Worm (Caenorhabditis elegans): Measurements from ENCODE around the gene C47A4.3.

The C47A4.3 gene

ce11 chrIV:13742244-13742643 is at the start of gene C47A4.3:
Gene C47A4.3, minus strand, starts transcription at chrIV:13742344.
- no peak for TF ChIP-seq fkh-8 (tag; optimal IDR thresholded peaks at IDR 0.05)
- TF ChIP-seq xbp-1 (tag; optimal IDR thresholded peaks at IDR 0.05) = no peak
- TF ChIP-seq nhr-84 (tag; optimal IDR thresholded peaks at IDR 0.05) = no peak
- TF ChIP-seq nhr-11 (tag; optimal IDR thresholded peaks at IDR 0.05) = no peak
- no peak for TF ChIP-seq elt-3 (tag; optimal IDR thresholded peaks at IDR 0.05)
- TF ChIP-seq pag-3 (tag; optimal IDR thresholded peaks at IDR 0.05; ENCODE audit: borderline replicate concordance, insufficient read depth) = no peak
- no peak for TF ChIP-seq ceh-63 (GFP tag; optimal IDR thresholded peaks at IDR 0.05)
- no peak for TF ChIP-seq efl-1 (optimal IDR thresholded peaks at IDR 0.05)
- TF ChIP-seq efl-1 (GFP tag; optimal IDR thresholded peaks at IDR 0.05 in 1 of 2) = no peak
- TF ChIP-seq unc-86 (tag; optimal IDR thresholded peaks at IDR 0.05) = no peak
- TF ChIP-seq hpl-2 (GFP tag; optimal IDR thresholded peaks at IDR 0.05) = no peak
- no peak for TF ChIP-seq elt-2 (tag; optimal IDR thresholded peaks at IDR 0.05)
- no peak for TF ChIP-seq ama-1 (optimal IDR thresholded peaks at IDR 0.05)
- TF ChIP-seq nhr-76 (tag; optimal IDR thresholded peaks at IDR 0.05) = no peak
- TF ChIP-seq efl-3 (GFP tag; optimal IDR thresholded peaks at IDR 0.05) = no peak

ce11 chrIV:13788652-13789051 is 46.5 kb upstream of the C47A4.3 start, which contains the start of the genes sas-6 and Y45F10D.7:
Gene sas-6, minus strand, starts transcription at chrIV:13788731.
Gene Y45F10D.7, plus strand, starts transcription at chrIV:13788907.
- peak; percentile 91 to 95 (median 94) for TF ChIP-seq dpl-1 (GFP tag; optimal IDR thresholded peaks at IDR 0.05)
- TF ChIP-seq ets-5 (GFP tag; IDR thresholded peaks at IDR 0.05) = no peak
- TF ChIP-seq irx-1 (tag; optimal IDR thresholded peaks at IDR 0.05) = peak; percentile 4
- TF ChIP-seq unc-86 (tag; optimal IDR thresholded peaks at IDR 0.05) = peak; percentile 9
- peak; percentile 35 for TF ChIP-seq xbp-1 (tag; optimal IDR thresholded peaks at IDR 0.05)
- no peak for TF ChIP-seq hlh-4 (tag; optimal IDR thresholded peaks at IDR 0.05)
- TF ChIP-seq nhr-19 (GFP tag; conservative IDR thresholded peaks at IDR 0.05) = no peak
- peak; percentile 62 to 95 for TF ChIP-seq efl-1 (optimal IDR thresholded peaks at IDR 0.05)
- peak; percentile 94 to 99 for TF ChIP-seq efl-1 (GFP tag; optimal IDR thresholded peaks at IDR 0.05 in 1 of 2)
- no peak for TF ChIP-seq jun-1 (tag; optimal IDR thresholded peaks at IDR 0.05)
- peak; percentile 71 for TF ChIP-seq nhr-47 (tag; optimal IDR thresholded peaks at IDR 0.05)
- peak; percentile 75 for TF ChIP-seq skn-1 (tag; optimal IDR thresholded peaks at IDR 0.05)
- TF ChIP-seq elt-2 (tag; optimal IDR thresholded peaks at IDR 0.05) = no peak
- TF ChIP-seq F16B12.6 (tag; optimal IDR thresholded peaks at IDR 0.05) = peak; percentile 97
- TF ChIP-seq tbx-2 (tag; optimal IDR thresholded peaks at IDR 0.05) = peak; percentile 47
- TF ChIP-seq alr-1 (tag; optimal IDR thresholded peaks at IDR 0.05; ENCODE audit: borderline replicate concordance) = no peak
- TF ChIP-seq lsy-2 (tag; optimal IDR thresholded peaks at IDR 0.05) = peak; percentile 98 to 99
- TF ChIP-seq aha-1 (tag; optimal IDR thresholded peaks at IDR 0.05) = no peak
- TF ChIP-seq ceh-88 (GFP tag; IDR thresholded peaks at IDR 0.05) = no peak
- TF ChIP-seq lir-3 (tag; optimal IDR thresholded peaks at IDR 0.05; ENCODE audit: poor library complexity) = no peak
- TF ChIP-seq fkh-10 (GFP tag; optimal IDR thresholded peaks at IDR 0.05) = peak; percentile 14
- TF ChIP-seq C04F5.9 (tag; optimal IDR thresholded peaks at IDR 0.05) = peak; percentile 32
- TF ChIP-seq unc-130 (tag; optimal IDR thresholded peaks at IDR 0.05) = peak; percentile 53
- peak; percentile 69 for TF ChIP-seq nhr-71 (tag; optimal IDR thresholded peaks at IDR 0.05)
- TF ChIP-seq pag-3 (tag; optimal IDR thresholded peaks at IDR 0.05; ENCODE audit: borderline replicate concordance, insufficient read depth) = no peak
- peak; percentile 29 for TF ChIP-seq swsn-7 (tag; optimal IDR thresholded peaks at IDR 0.05)
- peak; percentile 23 for TF ChIP-seq dsc-1 (tag; optimal IDR thresholded peaks at IDR 0.05)
- TF ChIP-seq unc-30 (tag; optimal IDR thresholded peaks at IDR 0.05) = no peak
- TF ChIP-seq ces-1 (GFP tag; optimal IDR thresholded peaks at IDR 0.05) = no peak
- peak; percentile 60 for TF ChIP-seq fos-1 (tag; optimal IDR thresholded peaks at IDR 0.05)
- no peak for TF ChIP-seq Y116A8C.19 (tag; optimal IDR thresholded peaks at IDR 0.05; ENCODE audit: borderline replicate concordance)
- TF ChIP-seq lin-13 (GFP tag; optimal IDR thresholded peaks at IDR 0.05) = peak; percentile 59
- TF ChIP-seq ceh-8 (GFP tag; optimal IDR thresholded peaks at IDR 0.05) = no peak
- TF ChIP-seq nhr-77 (tag; optimal IDR thresholded peaks at IDR 0.05) = peak; percentile 6
- peak; percentile 14 for TF ChIP-seq nhr-90 (tag; optimal IDR thresholded peaks at IDR 0.05; ENCODE audit: poor library complexity)
- TF ChIP-seq pax-3 (tag; optimal IDR thresholded peaks at IDR 0.05) = peak; percentile 18
- TF ChIP-seq snu-23 (GFP tag; optimal IDR thresholded peaks at IDR 0.05) = peak; percentile 81
- TF ChIP-seq aly-2 (tag; optimal IDR thresholded peaks at IDR 0.05) = no peak
- no peak for TF ChIP-seq mef-2 (tag; optimal IDR thresholded peaks at IDR 0.05)
- TF ChIP-seq pqm-1 (tag; optimal IDR thresholded peaks at IDR 0.05) = no peak
- peak; percentile 44 for TF ChIP-seq nhr-20 (tag; optimal IDR thresholded peaks at IDR 0.05)
- TF ChIP-seq ceh-63 (GFP tag; optimal IDR thresholded peaks at IDR 0.05) = no peak
- no peak for TF ChIP-seq ztf-4 (tag; optimal IDR thresholded peaks at IDR 0.05)

Data from whole organism, L1 larva.